Fruit fly (Drosophila melanogaster): Measurements from ENCODE around the gene CG7886.

Gene CG7886

DNA sequence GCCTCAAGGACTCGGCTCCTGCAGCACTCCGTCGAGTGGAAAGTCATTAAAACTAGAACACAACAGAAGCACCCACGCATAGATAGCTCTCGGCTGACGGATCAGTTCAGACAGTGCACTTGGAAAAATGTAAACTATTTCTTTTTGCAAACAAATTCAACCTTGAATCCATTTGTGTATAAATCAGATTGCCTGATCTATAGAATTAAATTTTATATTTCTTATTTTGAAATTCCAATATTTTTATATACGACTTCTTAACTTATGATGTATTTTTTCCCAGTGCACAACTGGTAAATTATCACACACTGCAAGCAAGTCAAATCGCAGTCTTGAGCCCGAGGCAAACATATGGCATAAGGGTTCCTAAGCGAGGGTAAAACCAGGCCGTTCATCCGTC lies 32.4 kb upstream of the CG7886 start (continued):
- no peak for TF ChIP-seq CG13624 (GFP tag; optimal IDR thresholded peaks at IDR 0.05)
- TF ChIP-seq CG14441 (GFP tag; IDR thresholded peaks at IDR 0.05), result no peak
- peak; percentile 21 for TF ChIP-seq CG13123 (GFP tag; optimal IDR thresholded peaks at IDR 0.05)
- peak; percentile 30 for TF ChIP-seq CG8290 (GFP tag; optimal IDR thresholded peaks at IDR 0.05)
- TF ChIP-seq CG8290 (tag; optimal IDR thresholded peaks at IDR 0.05), result no peak
- no peak for TF ChIP-seq sqz (GFP tag; optimal IDR thresholded peaks at IDR 0.05)
- TF ChIP-seq CG4707 (GFP tag; optimal IDR thresholded peaks at IDR 0.05), result no peak
- peak; percentile 66 for TF ChIP-seq CG33557 (GFP tag; optimal IDR thresholded peaks at IDR 0.05)
- no peak for TF ChIP-seq pan (optimal IDR thresholded peaks at IDR 0.05)
- TF ChIP-seq pan (GFP tag; optimal IDR thresholded peaks at IDR 0.05 in 1 of 2, IDR thresholded peaks at IDR 0.05 in 1 of 2), result peak in 1 of 2 experiments; percentile 68
- no peak for TF ChIP-seq sna (GFP tag; IDR thresholded peaks at IDR 0.05; ENCODE audit: partially characterized antibody)
- TF ChIP-seq CG13424 (tag; optimal IDR thresholded peaks at IDR 0.05), result peak; percentile 30
- TF ChIP-seq CG17385 (GFP tag; optimal IDR thresholded peaks at IDR 0.05), result peak; percentile 34
- no peak for TF ChIP-seq knrl (GFP tag; IDR thresholded peaks at IDR 0.05; ENCODE audit: partially characterized antibody)
- TF ChIP-seq Sin3A (optimal IDR thresholded peaks at IDR 0.05), result no peak
- TF ChIP-seq nmo (GFP tag; optimal IDR thresholded peaks at IDR 0.05), result peak; percentile 84
- peak; percentile 45 for TF ChIP-seq CG33213 (GFP tag; optimal IDR thresholded peaks at IDR 0.05)
- peak; percentile 75 for TF ChIP-seq CG7839 (tag; optimal IDR thresholded peaks at IDR 0.05)
- TF ChIP-seq Adf1 (GFP tag; IDR thresholded peaks at IDR 0.05), result no peak
- TF ChIP-seq E2f2 (GFP tag; IDR thresholded peaks at IDR 0.05), result peak; percentile 20; the same call in 1 of the 2 replicates
- no peak for TF ChIP-seq Lpt (GFP tag; optimal IDR thresholded peaks at IDR 0.05)
- TF ChIP-seq lab (GFP tag; optimal IDR thresholded peaks at IDR 0.05), result no peak
- TF ChIP-seq D (optimal IDR thresholded peaks at IDR 0.05), result no peak
- TF ChIP-seq D (GFP tag; optimal IDR thresholded peaks at IDR 0.05), result peak; percentile 69
- peak; percentile 7 for TF ChIP-seq nom (GFP tag; optimal IDR thresholded peaks at IDR 0.05)
- no peak for TF ChIP-seq corto (GFP tag; optimal IDR thresholded peaks at IDR 0.05)
- no peak for TF ChIP-seq CG12071 (GFP tag; optimal IDR thresholded peaks at IDR 0.05)
- no peak for TF ChIP-seq Myb (GFP tag; optimal IDR thresholded peaks at IDR 0.05)
- TF ChIP-seq HLH54F (GFP tag; optimal IDR thresholded peaks at IDR 0.05), result no peak
- no peak for TF ChIP-seq mirr (GFP tag; optimal IDR thresholded peaks at IDR 0.05)
- TF ChIP-seq ssp (GFP tag; IDR thresholded peaks at IDR 0.05), result peak; percentile 41; the same call in 1 of the 2 replicates
- peak; percentile 44 for TF ChIP-seq CG5245 (GFP tag; optimal IDR thresholded peaks at IDR 0.05)
- TF ChIP-seq CG2875 (GFP tag; optimal IDR thresholded peaks at IDR 0.05), result peak; percentile 63
- peak; percentile 59; the same call in 1 of the 2 replicates for TF ChIP-seq ranshi (GFP tag; IDR thresholded peaks at IDR 0.05)
- peak; percentile 70 for TF ChIP-seq Ptx1 (GFP tag; IDR thresholded peaks at IDR 0.05)
- TF ChIP-seq CG8388 (GFP tag; optimal IDR thresholded peaks at IDR 0.05), result peak; percentile 66
- TF ChIP-seq CG14710 (tag; optimal IDR thresholded peaks at IDR 0.05), result peak; percentile 82
- no peak for TF ChIP-seq CG10431 (GFP tag; optimal IDR thresholded peaks at IDR 0.05)
- no peak for TF ChIP-seq CG34376 (GFP tag; optimal IDR thresholded peaks at IDR 0.05)
- TF ChIP-seq zfh1 (GFP tag; IDR thresholded peaks at IDR 0.05), result peak; percentile 89
- TF ChIP-seq CG13775 (GFP tag; optimal IDR thresholded peaks at IDR 0.05), result peak; percentile 65
- no peak for TF ChIP-seq CG15514 (GFP tag; optimal IDR thresholded peaks at IDR 0.05)
- TF ChIP-seq sug (tag; optimal IDR thresholded peaks at IDR 0.05), result no peak
- peak; percentile 46; the same call in 2 of the 3 replicates for TF ChIP-seq CG14050 (GFP tag; IDR thresholded peaks at IDR 0.05)
- no peak for TF ChIP-seq fru (optimal IDR thresholded peaks at IDR 0.05)
- TF ChIP-seq CG18476 (GFP tag; optimal IDR thresholded peaks at IDR 0.05), result peak; percentile 48
- TF ChIP-seq gsb (GFP tag; IDR thresholded peaks at IDR 0.05), result no peak
- TF ChIP-seq zen (tag; optimal IDR thresholded peaks at IDR 0.05), result peak; percentile 94
- peak; percentile 36 for TF ChIP-seq CG2202 (tag; optimal IDR thresholded peaks at IDR 0.05)
- peak; percentile 84 for TF ChIP-seq CG17328 (GFP tag; IDR thresholded peaks at IDR 0.05)
- peak; percentile 76 for TF ChIP-seq gsb-n (tag; optimal IDR thresholded peaks at IDR 0.05)
- peak; percentile 54 for TF ChIP-seq esg (GFP tag; conservative IDR thresholded peaks at IDR 0.05)

All from whole organism, embryonic.